Fruit fly (Drosophila melanogaster) S2 (cell line): ENCODE results near the gene CG10561.

ENCODE experiments used
- CG8478 ChIP-seq: fragments of >200 bp; optimal IDR thresholded peaks from 2 replicates; lab custom pipeline; 2018
- CTCF ChIP-seq, 2 experiments: fragments of >200 bp; optimal IDR thresholded peaks; 2 replicates each; lab custom pipeline; 2018

dm6 chr2L:19101744-19102143 lies 12.5 kb upstream of the CG10561 start, which contains the start of the genes CG17344 and CG43731:
- TF ChIP-seq CTCF (optimal IDR thresholded peaks at IDR 0.05; lab: Kevin White, UChicago) (no peak), CG8478 (lab: Kevin White, UChicago) (no peak)
